Worm (Caenorhabditis elegans): ENCODE data around the gene asns-1.

asns-1 gene

ce11 chrV:8545531-8546224, at the start of gene asns-1, which contains the start of gene slc-17.8:
TSS of gene asns-1 (plus strand) at chrV:8546174.
TSS of gene slc-17.8 (minus strand) at chrV:8545581.
- TF ChIP-seq aly-1 (tag; optimal IDR thresholded peaks at IDR 0.05) (no peak), pes-1 (GFP tag; IDR thresholded peaks at IDR 0.05) (no peak), ceh-36 (tag; optimal IDR thresholded peaks at IDR 0.05) (no peak), tbx-11 (GFP tag; IDR thresholded peaks at IDR 0.05) (no peak), hmbx-1 (tag; optimal IDR thresholded peaks at IDR 0.05) (no peak), scrt-1 (GFP tag; IDR thresholded peaks at IDR 0.05) (no peak), tbx-37 (GFP tag; conservative IDR thresholded peaks at IDR 0.05) (no peak), tra-4 (tag; optimal IDR thresholded peaks at IDR 0.05) (no peak), ama-1 (optimal IDR thresholded peaks at IDR 0.05) (no peak)

DNA sequence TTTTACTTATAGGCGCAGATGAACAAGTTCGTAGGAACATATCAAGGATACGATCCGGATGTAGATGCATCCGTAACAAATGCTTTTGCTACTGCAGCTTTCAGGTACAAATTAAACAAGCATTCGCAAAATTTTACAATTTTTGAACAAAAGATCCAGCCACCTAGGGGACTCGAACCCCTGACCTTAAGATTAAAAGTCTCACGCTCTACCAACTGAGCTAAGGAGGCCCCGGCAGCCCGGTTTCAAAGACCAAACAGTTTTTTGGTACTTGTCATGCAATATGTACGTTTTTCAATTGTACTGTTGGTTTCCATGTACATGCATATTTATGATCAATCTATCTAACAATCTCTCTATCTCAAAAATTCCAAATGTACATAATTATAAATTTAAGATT, 46.6 kb upstream of the asns-1 start:
- TF ChIP-seq tbx-37 (GFP tag; conservative IDR thresholded peaks at IDR 0.05) = no peak
- TF ChIP-seq F13C5.2 (tag; optimal IDR thresholded peaks at IDR 0.05) = no peak
- TF ChIP-seq sea-1 (GFP tag; conservative IDR thresholded peaks at IDR 0.05) = no peak
- no peak for TF ChIP-seq flt-1 (GFP tag; IDR thresholded peaks at IDR 0.05)
- no peak for TF ChIP-seq ceh-13 (GFP tag; optimal IDR thresholded peaks at IDR 0.05)
- no peak for TF ChIP-seq tbx-11 (GFP tag; IDR thresholded peaks at IDR 0.05)
- no peak for TF ChIP-seq B0310.2 (tag; optimal IDR thresholded peaks at IDR 0.05)
- TF ChIP-seq hmg-4 (GFP tag; optimal IDR thresholded peaks at IDR 0.05) = no peak
- TF ChIP-seq pes-1 (GFP tag; IDR thresholded peaks at IDR 0.05) = no peak
- no peak for TF ChIP-seq ceh-36 (tag; optimal IDR thresholded peaks at IDR 0.05)
- no peak for TF ChIP-seq aly-1 (tag; optimal IDR thresholded peaks at IDR 0.05)
- no peak for TF ChIP-seq ets-7 (tag; optimal IDR thresholded peaks at IDR 0.05)
- TF ChIP-seq hmbx-1 (tag; optimal IDR thresholded peaks at IDR 0.05) = no peak
- TF ChIP-seq scrt-1 (GFP tag; IDR thresholded peaks at IDR 0.05) = no peak
- no peak for TF ChIP-seq hnd-1 (tag; optimal IDR thresholded peaks at IDR 0.05)
- TF ChIP-seq ama-1 (optimal IDR thresholded peaks at IDR 0.05) = no peak

- peak; percentile 99 for TF ChIP-seq scrt-1 (GFP tag; IDR thresholded peaks at IDR 0.05)
- TF ChIP-seq aly-1 (tag; optimal IDR thresholded peaks at IDR 0.05) = peak; percentile 98
- peak; percentile 96 for TF ChIP-seq ets-7 (tag; optimal IDR thresholded peaks at IDR 0.05)
- peak; percentile 97 for TF ChIP-seq hnd-1 (tag; optimal IDR thresholded peaks at IDR 0.05)
- peak; percentile 99 for TF ChIP-seq tbx-11 (GFP tag; IDR thresholded peaks at IDR 0.05)
- TF ChIP-seq sea-1 (GFP tag; conservative IDR thresholded peaks at IDR 0.05) = peak; percentile 100
- peak; percentile 93 for TF ChIP-seq hmbx-1 (tag; optimal IDR thresholded peaks at IDR 0.05)
- TF ChIP-seq hmg-4 (GFP tag; optimal IDR thresholded peaks at IDR 0.05) = peak; percentile 100
- TF ChIP-seq pes-1 (GFP tag; IDR thresholded peaks at IDR 0.05) = peak; percentile 99
- TF ChIP-seq ceh-13 (GFP tag; optimal IDR thresholded peaks at IDR 0.05) = peak; percentile 98
- peak; percentile 98 for TF ChIP-seq ceh-36 (tag; optimal IDR thresholded peaks at IDR 0.05)
- peak; percentile 99 for TF ChIP-seq tbx-37 (GFP tag; conservative IDR thresholded peaks at IDR 0.05)
- peak; percentile 99 for TF ChIP-seq flt-1 (GFP tag; IDR thresholded peaks at IDR 0.05)
- TF ChIP-seq F13C5.2 (tag; optimal IDR thresholded peaks at IDR 0.05) = peak; percentile 99
- TF ChIP-seq ama-1 (optimal IDR thresholded peaks at IDR 0.05) = no peak
- TF ChIP-seq B0310.2 (tag; optimal IDR thresholded peaks at IDR 0.05) = peak; percentile 98
- TF ChIP-seq tra-4 (tag; optimal IDR thresholded peaks at IDR 0.05) = peak; percentile 96
These were observed 45.6 kb upstream of the asns-1 start for ce11 chrV:8500348-8500747.

ce11 chrV:8507324-8507723, 38.6 kb upstream of the asns-1 start, which contains the start of gene ZK994.6:
TSS of gene ZK994.6 (minus strand) at chrV:8507424.
- no peak for TF ChIP-seq hmbx-1 (tag; optimal IDR thresholded peaks at IDR 0.05)
- no peak for TF ChIP-seq ets-7 (tag; optimal IDR thresholded peaks at IDR 0.05)
- TF ChIP-seq hmg-4 (GFP tag; optimal IDR thresholded peaks at IDR 0.05) = no peak
- TF ChIP-seq scrt-1 (GFP tag; IDR thresholded peaks at IDR 0.05) = no peak
- no peak for TF ChIP-seq ama-1 (optimal IDR thresholded peaks at IDR 0.05)
- no peak for TF ChIP-seq hnd-1 (tag; optimal IDR thresholded peaks at IDR 0.05)
- TF ChIP-seq F13C5.2 (tag; optimal IDR thresholded peaks at IDR 0.05) = no peak
- no peak for TF ChIP-seq tbx-37 (GFP tag; conservative IDR thresholded peaks at IDR 0.05)
- no peak for TF ChIP-seq tra-4 (tag; optimal IDR thresholded peaks at IDR 0.05)
- TF ChIP-seq pes-1 (GFP tag; IDR thresholded peaks at IDR 0.05) = no peak
- no peak for TF ChIP-seq ceh-36 (tag; optimal IDR thresholded peaks at IDR 0.05)
- TF ChIP-seq aly-1 (tag; optimal IDR thresholded peaks at IDR 0.05) = no peak
- TF ChIP-seq tbx-11 (GFP tag; IDR thresholded peaks at IDR 0.05) = no peak
- TF ChIP-seq ceh-13 (GFP tag; optimal IDR thresholded peaks at IDR 0.05) = no peak
- no peak for TF ChIP-seq sea-1 (GFP tag; conservative IDR thresholded peaks at IDR 0.05)

DNA sequence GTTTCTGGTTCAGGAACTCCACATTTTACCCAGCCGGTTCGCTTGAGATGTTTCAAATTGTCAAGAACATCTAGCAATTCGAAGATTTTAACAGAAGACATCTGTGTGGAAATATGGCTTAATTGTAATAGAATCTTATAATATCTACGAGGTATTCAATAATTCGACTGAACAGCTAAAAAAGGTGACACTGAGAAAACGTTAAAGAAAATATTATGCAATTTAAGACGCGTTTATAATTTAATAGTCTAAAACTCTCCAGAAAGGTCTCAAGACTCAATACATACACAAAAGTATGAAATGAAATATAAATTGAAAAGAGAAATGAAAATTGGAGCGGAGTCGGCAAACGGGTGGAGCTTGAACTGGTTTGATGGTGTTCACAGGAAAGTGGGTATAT, 32.6 kb upstream of the asns-1 start, which contains the start of gene F45F2.9:
Gene F45F2.9, minus strand, starts transcription at position 101 of the 400 bp plus-strand sequence.
- TF ChIP-seq B0310.2 (tag; optimal IDR thresholded peaks at IDR 0.05) = no peak
- no peak for TF ChIP-seq ets-7 (tag; optimal IDR thresholded peaks at IDR 0.05)

- no peak for TF ChIP-seq hmg-4 (GFP tag; optimal IDR thresholded peaks at IDR 0.05)
- TF ChIP-seq ceh-13 (GFP tag; optimal IDR thresholded peaks at IDR 0.05) = no peak
- TF ChIP-seq aly-1 (tag; optimal IDR thresholded peaks at IDR 0.05) = no peak
- TF ChIP-seq hmbx-1 (tag; optimal IDR thresholded peaks at IDR 0.05) = no peak
- no peak for TF ChIP-seq flt-1 (GFP tag; IDR thresholded peaks at IDR 0.05)
- TF ChIP-seq F13C5.2 (tag; optimal IDR thresholded peaks at IDR 0.05) = no peak
- TF ChIP-seq hnd-1 (tag; optimal IDR thresholded peaks at IDR 0.05) = no peak
These were observed 29.5 kb upstream of the asns-1 start for ce11 chrV:8516426-8516825.

- TF ChIP-seq hmg-4 (GFP tag; optimal IDR thresholded peaks at IDR 0.05) (no peak), tra-4 (tag; optimal IDR thresholded peaks at IDR 0.05) (no peak), aly-1 (tag; optimal IDR thresholded peaks at IDR 0.05) (no peak), hnd-1 (tag; optimal IDR thresholded peaks at IDR 0.05) (no peak), scrt-1 (GFP tag; IDR thresholded peaks at IDR 0.05) (no peak), ceh-36 (tag; optimal IDR thresholded peaks at IDR 0.05) (no peak), tbx-11 (GFP tag; IDR thresholded peaks at IDR 0.05) (no peak), pes-1 (GFP tag; IDR thresholded peaks at IDR 0.05) (no peak), B0310.2 (tag; optimal IDR thresholded peaks at IDR 0.05) (no peak), hmbx-1 (tag; optimal IDR thresholded peaks at IDR 0.05) (no peak), ets-7 (tag; optimal IDR thresholded peaks at IDR 0.05) (no peak), ama-1 (optimal IDR thresholded peaks at IDR 0.05) (no peak)
These were observed 28.3 kb upstream of the asns-1 start for ce11 chrV:8517711-8518110.
